Worm (Caenorhabditis elegans) whole organism, young adult: ENCODE measurements around the gene Y41C4A.32.

Source experiments
- B0261.1 ChIP-seq: sonication (generic microtip); optimal IDR thresholded peaks from 2 replicates; lab custom pipeline; 2016; ENCODE audit warnings: mild to moderate bottlenecking, missing genetic modification characterization, moderate library complexity, missing compliant biosample characterization
- D2030.7 ChIP-seq: fragments of 200-800 bp; sonication (Bioruptor generic); IDR thresholded peaks from 2 replicates; pipeline ENCODE4 v1.3.6; 2022; ENCODE audit warnings: missing genetic modification reagents, missing genetic modification characterization, missing compliant biosample characterization
- F33H1.4 ChIP-seq: fragments of 200-800 bp; sonication (Bioruptor generic); IDR thresholded peaks from 2 replicates; pipeline ENCODE4 v1.3.6; 2022; ENCODE audit warnings: missing genetic modification reagents, missing genetic modification characterization, missing compliant biosample characterization
- ZK185.1 ChIP-seq: sonication (generic microtip); optimal IDR thresholded peaks from 2 replicates; lab custom pipeline; 2016; ENCODE audit warnings: mild to moderate bottlenecking, missing genetic modification characterization, missing compliant biosample characterization; ENCODE audit not compliant: poor library complexity, severe bottlenecking
- aptf-3 ChIP-seq: fragments of 200-800 bp; sonication (Bioruptor generic); IDR thresholded peaks from 2 replicates; pipeline ENCODE4 v1.3.6; 2022; ENCODE audit warnings: missing genetic modification characterization, missing compliant biosample characterization
- atf-7 ChIP-seq: sonication (generic microtip); optimal IDR thresholded peaks from 2 replicates; lab custom pipeline; 2017; ENCODE audit warnings: mild to moderate bottlenecking, missing genetic modification characterization, missing compliant biosample characterization
- ccch-3 ChIP-seq: fragments of 200-800 bp; sonication (Bioruptor generic); optimal IDR thresholded peaks from 2 replicates; lab custom pipeline; 2018; ENCODE audit warnings: mild to moderate bottlenecking, missing genetic modification characterization, missing compliant biosample characterization
- cebp-2 ChIP-seq: fragments of 200-800 bp; sonication (Bioruptor generic); IDR thresholded peaks from 2 replicates; pipeline ENCODE4 v1.3.6; 2022; ENCODE audit warnings: missing genetic modification characterization, missing compliant biosample characterization
- ceh-40 ChIP-seq: fragments of 200-800 bp; sonication (Bioruptor generic); IDR thresholded peaks from 2 replicates; pipeline ENCODE4 v1.3.6; 2022; ENCODE audit warnings: missing genetic modification characterization, missing compliant biosample characterization
- ceh-79 ChIP-seq: sonication (generic microtip); optimal IDR thresholded peaks from 2 replicates; lab custom pipeline; 2017; ENCODE audit warnings: mild to moderate bottlenecking, missing genetic modification characterization, missing compliant biosample characterization
- ceh-91 ChIP-seq: fragments of 200-800 bp; sonication (Bioruptor generic); IDR thresholded peaks from 2 replicates; pipeline ENCODE4 v1.3.6; 2022; ENCODE audit warnings: missing genetic modification reagents, missing genetic modification characterization, missing compliant biosample characterization
- dox-1 ChIP-seq: fragments of 200-800 bp; sonication (Bioruptor generic); IDR thresholded peaks from 2 replicates; pipeline ENCODE4 v1.3.6; 2022; ENCODE audit warnings: missing genetic modification reagents, missing genetic modification characterization, missing compliant biosample characterization
- dpl-1 ChIP-seq: fragments of 150-350 bp; optimal IDR thresholded peaks from 2 replicates; lab custom pipeline; 2014; ENCODE audit warnings: missing biosample characterization, missing genetic modification reagents, missing genetic modification characterization
- egl-18 ChIP-seq: fragments of 200-800 bp; sonication (Bioruptor generic); IDR thresholded peaks from 2 replicates; pipeline ENCODE4 v1.3.6; 2022; ENCODE audit warnings: missing genetic modification reagents, missing genetic modification characterization, missing compliant biosample characterization
- egrh-3 ChIP-seq: fragments of 200-800 bp; sonication (Bioruptor generic); IDR thresholded peaks from 2 replicates; pipeline ENCODE4 v1.3.6; 2022; ENCODE audit warnings: missing genetic modification reagents, missing genetic modification characterization, missing compliant biosample characterization
- gei-17 ChIP-seq: fragments of 200-800 bp; sonication (Bioruptor generic); optimal IDR thresholded peaks from 2 replicates; lab custom pipeline; 2018; ENCODE audit warnings: mild to moderate bottlenecking, missing genetic modification characterization, missing compliant biosample characterization
- him-1 ChIP-seq: sonication (generic microtip); optimal IDR thresholded peaks from 2 replicates; lab custom pipeline; 2016; ENCODE audit warnings: missing genotype, missing genetic modification reagents, missing genetic modification characterization, missing compliant biosample characterization
- hmg-1.2 ChIP-seq: fragments of 200-800 bp; sonication (Bioruptor generic); IDR thresholded peaks from 2 replicates; pipeline ENCODE4 v1.3.6; 2022; ENCODE audit warnings: missing genetic modification reagents, missing genetic modification characterization, missing compliant biosample characterization
- lin-26 ChIP-seq: fragments of 200-800 bp; sonication (Bioruptor generic); IDR thresholded peaks from 2 replicates; pipeline ENCODE4 v1.3.6; 2022; ENCODE audit warnings: missing genetic modification reagents, missing genetic modification characterization, missing compliant biosample characterization
- lin-35 ChIP-seq, 3 experiments: fragments of 150-350 bp in 2 of 3; sonication (generic microtip) in 1 of 3; optimal IDR thresholded peaks; 2 replicates each; lab custom pipeline; 2014 to 2018; ENCODE audit warnings: missing biosample characterization in 3 of 3, missing genetic modification characterization in 3 of 3, missing genetic modification reagents in 3 of 3
- lsl-1 ChIP-seq: fragments of 200-800 bp; sonication (Bioruptor generic); optimal IDR thresholded peaks from 2 replicates; lab custom pipeline; 2018; ENCODE audit warnings: mild to moderate bottlenecking, missing genetic modification characterization, moderate library complexity, missing compliant biosample characterization
- lsy-27 ChIP-seq: sonication (generic microtip); optimal IDR thresholded peaks from 2 replicates; lab custom pipeline; 2017; ENCODE audit warnings: missing genetic modification characterization, mild to moderate bottlenecking, missing compliant biosample characterization, antibody characterized with exemption, missing genotype, borderline replicate concordance; ENCODE audit not compliant: insufficient read depth
- mcd-1 ChIP-seq: fragments of 200-800 bp; sonication (Bioruptor generic); IDR thresholded peaks from 2 replicates; pipeline ENCODE4 v1.3.6; 2022; ENCODE audit warnings: missing genetic modification reagents, missing genetic modification characterization, missing compliant biosample characterization
- mes-4 ChIP-seq: sonication (generic microtip); optimal IDR thresholded peaks from 2 replicates; lab custom pipeline; 2016; ENCODE audit warnings: missing genotype, missing genetic modification characterization, missing compliant biosample characterization
- mxl-1 ChIP-seq: sonication (generic microtip); optimal IDR thresholded peaks from 2 replicates; lab custom pipeline; 2016; ENCODE audit warnings: missing genetic modification characterization, missing compliant biosample characterization
- nfya-2 ChIP-seq: fragments of 200-800 bp; sonication (Bioruptor generic); IDR thresholded peaks from 2 replicates; pipeline ENCODE4 v1.3.6; 2022; ENCODE audit warnings: missing genetic modification reagents, missing genetic modification characterization, missing compliant biosample characterization
- nhr-120 ChIP-seq: fragments of 200-800 bp; sonication (Bioruptor generic); IDR thresholded peaks from 2 replicates; pipeline ENCODE4 v1.3.6; 2022; ENCODE audit warnings: missing genetic modification characterization, missing compliant biosample characterization
- pha-4 ChIP-seq: fragments of 150-350 bp; sonication (generic microtip); optimal IDR thresholded peaks from 2 replicates; lab custom pipeline; 2014; ENCODE audit warnings: missing biosample characterization, missing genetic modification reagents, missing genetic modification characterization
- rec-8 ChIP-seq, 2 experiments: sonication (generic microtip); optimal IDR thresholded peaks; 2 replicates each; lab custom pipeline; 2016; ENCODE audit warnings: mild to moderate bottlenecking in 2 of 2, missing genetic modification characterization in 2 of 2, missing genetic modification reagents in 2 of 2, missing genotype in 2 of 2, missing biosample characterization in 1 of 2, missing compliant biosample characterization in 1 of 2, moderate library complexity in 1 of 2
- sea-2 ChIP-seq: fragments of 200-800 bp; sonication (Bioruptor generic); IDR thresholded peaks from 2 replicates; pipeline ENCODE4 v1.3.6; 2022; ENCODE audit warnings: missing genetic modification characterization, missing compliant biosample characterization
- snpc-1.3 ChIP-seq: sonication (generic microtip); optimal IDR thresholded peaks from 2 replicates; lab custom pipeline; 2017; ENCODE audit warnings: missing genetic modification characterization, mild to moderate bottlenecking, missing compliant biosample characterization, antibody characterized with exemption, moderate library complexity, missing genotype, missing genetic modification reagents; ENCODE audit not compliant: insufficient read depth
- snpc-3.4 ChIP-seq: sonication (generic microtip); optimal IDR thresholded peaks from 2 replicates; lab custom pipeline; 2017; ENCODE audit warnings: missing genetic modification characterization, mild to moderate bottlenecking, missing compliant biosample characterization, antibody characterized with exemption, moderate library complexity, missing genotype, missing genetic modification reagents
- snpc-4 ChIP-seq, 5 experiments: fragments of 150-350 bp in 1 of 5; sonication (generic microtip) in 4 of 5; optimal IDR thresholded peaks; 2 replicates each; lab custom pipeline; 2014 to 2018; ENCODE audit warnings: missing genetic modification characterization in 5 of 5, missing biosample characterization in 3 of 5, antibody characterized with exemption in 2 of 5, mild to moderate bottlenecking in 2 of 5, missing compliant biosample characterization in 2 of 5, missing genotype in 2 of 5, moderate library complexity in 2 of 5, missing genetic modification reagents in 1 of 5
- zfh-2 ChIP-seq: fragments of 200-800 bp; sonication (Bioruptor generic); conservative IDR thresholded peaks from 2 replicates; pipeline ENCODE4 v1.3.6; 2022; ENCODE audit warnings: missing genetic modification reagents, missing genetic modification characterization, missing compliant biosample characterization
- ztf-18 ChIP-seq: sonication (generic microtip); optimal IDR thresholded peaks from 2 replicates; lab custom pipeline; 2016; ENCODE audit warnings: missing genotype, mild to moderate bottlenecking, missing genetic modification characterization, missing compliant biosample characterization
- ztf-28 ChIP-seq: fragments of 200-800 bp; sonication (Bioruptor generic); IDR thresholded peaks from 2 replicates; pipeline ENCODE4 v1.3.6; 2022; ENCODE audit warnings: missing genetic modification reagents, missing genetic modification characterization, missing compliant biosample characterization

Y41C4A.32 gene

ce11 chrIII:11703776-11704093 is 17.8 kb upstream of the Y41C4A.32 start, which contains the start of gene col-95:
TSS of gene col-95 (plus strand) at chrIII:11703994.
- TF ChIP-seq zfh-2 (GFP tag; lab: Robert Waterston, UW) = no peak
- no peak for TF ChIP-seq F33H1.4 (GFP tag; lab: Robert Waterston, UW)

ce11 chrIII:11704377-11704978 is 17.0 kb upstream of the Y41C4A.32 start:
- TF ChIP-seq zfh-2 (GFP tag; lab: Robert Waterston, UW) = peak; percentile 91
- no peak for TF ChIP-seq nfya-2
- TF ChIP-seq dox-1 (GFP tag; lab: Robert Waterston, UW) = 0 out of 2 replicates have a peak, but pooled peaks have one; percentile 8
- no peak for TF ChIP-seq mxl-1
- no peak for TF ChIP-seq mes-4 (tag; lab: Kevin White, UChicago)
- no peak for TF ChIP-seq lsy-27 (tag; lab: Kevin White, UChicago)
- TF ChIP-seq hmg-1.2 (GFP tag; lab: Robert Waterston, UW) = 0 out of 2 replicates have a peak, but pooled peaks have one; percentile 4
- TF ChIP-seq pha-4 (tag; lab: Kevin White, UChicago) = no peak
- TF ChIP-seq dpl-1 (GFP tag; lab: Kevin White, UChicago) = no peak
- TF ChIP-seq ZK185.1 (tag; lab: Kevin White, UChicago) = no peak
- no peak for TF ChIP-seq lin-35 (GFP tag; optimal IDR thresholded peaks at IDR 0.05; lab: Kevin White, UChicago)
- TF ChIP-seq nhr-120 (GFP tag; lab: Robert Waterston, UW) = no peak
- TF ChIP-seq mcd-1 = no peak
- TF ChIP-seq sea-2 (GFP tag; lab: Robert Waterston, UW) = no peak
- no peak for TF ChIP-seq ceh-40 (GFP tag; lab: Robert Waterston, UW)
- TF ChIP-seq ztf-28 = no peak
- TF ChIP-seq egl-18 (GFP tag; lab: Robert Waterston, UW) = no peak
- TF ChIP-seq aptf-3 = 0 out of 2 replicates have a peak, but pooled peaks have one; percentile 28
- TF ChIP-seq ceh-79 (tag; lab: Kevin White, UChicago) = no peak
- no peak for TF ChIP-seq snpc-1.3 (tag; lab: Kevin White, UChicago)
- TF ChIP-seq egrh-3 (GFP tag; lab: Robert Waterston, UW) = peak; percentile 92
- no peak for TF ChIP-seq atf-7
- no peak for TF ChIP-seq ceh-91
- TF ChIP-seq snpc-3.4 (tag; lab: Kevin White, UChicago) = no peak
- no peak for TF ChIP-seq D2030.7 (GFP tag; lab: Robert Waterston, UW)

- TF ChIP-seq egrh-3 (GFP tag; lab: Robert Waterston, UW) = peak; percentile 93
- TF ChIP-seq zfh-2 (GFP tag; lab: Robert Waterston, UW) = peak; percentile 95
- no peak for TF ChIP-seq him-1 (tag; lab: Kevin White, UChicago)
- no peak for TF ChIP-seq gei-17
- TF ChIP-seq lin-26 (GFP tag; lab: Robert Waterston, UW) = 0 out of 2 replicates have a peak, but pooled peaks have one; percentile 20
These were observed 15.6 kb upstream of the Y41C4A.32 start for ce11 chrIII:11705930-11706329.

- TF ChIP-seq cebp-2 (GFP tag; lab: Robert Waterston, UW) = no peak
These were observed 14.8 kb upstream of the Y41C4A.32 start, which contains the start of gene col-96 for ce11 chrIII:11706665-11707064. TSS of gene col-96 (minus strand) at chrIII:11706765.

- TF ChIP-seq rec-8 (tag; optimal IDR thresholded peaks at IDR 0.05; lab: Kevin White, UChicago) = no peak
- no peak for TF ChIP-seq lsl-1 (GFP tag; lab: Kevin White, UChicago)
- no peak for TF ChIP-seq ztf-18 (tag; lab: Kevin White, UChicago)
- no peak for TF ChIP-seq ztf-28
- TF ChIP-seq ccch-3 = no peak
- no peak for TF ChIP-seq B0261.1 (tag; lab: Kevin White, UChicago)
- no peak for TF ChIP-seq snpc-4 (GFP tag; optimal IDR thresholded peaks at IDR 0.05; lab: Kevin White, UChicago)
- no peak for TF ChIP-seq snpc-4 (tag; optimal IDR thresholded peaks at IDR 0.05; lab: Kevin White, UChicago)
- TF ChIP-seq, all 124 proteins: peak for 0
These were observed 12.8 kb upstream of the Y41C4A.32 start, which contains the start of gene Y41C4A.8 for ce11 chrIII:11708722-11709121. TSS of gene Y41C4A.8 (minus strand) at chrIII:11708822.
